Worm (Caenorhabditis elegans) whole organism, L3 larva: ENCODE data around the gene skr-19.

Source experiments
- R02D3.7 ChIP-seq: fragments of 150-350 bp; optimal IDR thresholded peaks from 2 replicates; lab custom pipeline; 2014; ENCODE audit warnings: missing biosample characterization, missing genetic modification characterization
- ZK546.5 ChIP-seq: sonication (generic microtip); optimal IDR thresholded peaks from 2 replicates; lab custom pipeline; 2017; ENCODE audit warnings: missing biosample characterization, missing genetic modification characterization
- ama-1 ChIP-seq: fragments of 150-350 bp; optimal IDR thresholded peaks from 2 replicates; lab custom pipeline; 2018
- ceh-28 ChIP-seq: fragments of 150-350 bp; optimal IDR thresholded peaks from 2 replicates; lab custom pipeline; 2014; ENCODE audit warnings: missing biosample characterization, missing genetic modification reagents, missing genetic modification characterization
- ceh-82 ChIP-seq: fragments of 150-350 bp; optimal IDR thresholded peaks from 2 replicates; lab custom pipeline; 2014; ENCODE audit warnings: missing biosample characterization, missing genetic modification characterization
- ceh-9 ChIP-seq: sonication (generic microtip); optimal IDR thresholded peaks from 2 replicates; lab custom pipeline; 2018; ENCODE audit warnings: missing biosample characterization, missing genetic modification characterization
- daf-12 ChIP-seq: fragments of 150-350 bp; optimal IDR thresholded peaks from 2 replicates; lab custom pipeline; 2014; ENCODE audit warnings: missing biosample characterization, missing genetic modification reagents, missing genetic modification characterization
- egl-5 ChIP-seq: fragments of 150-350 bp; optimal IDR thresholded peaks from 2 replicates; lab custom pipeline; 2017; ENCODE audit warnings: missing biosample characterization, missing genetic modification reagents, missing genetic modification characterization, inconsistent platforms
- elt-1 ChIP-seq: fragments of 150-350 bp; optimal IDR thresholded peaks from 2 replicates; lab custom pipeline; 2014; ENCODE audit warnings: missing biosample characterization, missing genetic modification characterization
- elt-2 ChIP-seq: sonication (generic microtip); optimal IDR thresholded peaks from 2 replicates; lab custom pipeline; 2016; ENCODE audit warnings: missing genetic modification reagents, mild to moderate bottlenecking, missing genetic modification characterization, missing compliant biosample characterization
- elt-3 ChIP-seq, 3 experiments: fragments of 150-350 bp in 1 of 3; sonication (generic microtip) in 2 of 3; optimal IDR thresholded peaks; 2 replicates in 2 of 3; 4 replicates in 1 of 3; lab custom pipeline; 2014 to 2017; ENCODE audit warnings: missing biosample characterization in 3 of 3, missing genetic modification characterization in 3 of 3
- eor-1 ChIP-seq, 2 experiments: fragments of 150-350 bp; optimal IDR thresholded peaks; 2 replicates each; lab custom pipeline; 2014 to 2018; ENCODE audit warnings: missing biosample characterization in 2 of 2, missing genetic modification characterization in 2 of 2
- fkh-10 ChIP-seq: sonication (generic microtip); optimal IDR thresholded peaks from 2 replicates; lab custom pipeline; 2017; ENCODE audit warnings: missing biosample characterization, missing genetic modification reagents, missing genetic modification characterization
- fkh-2 ChIP-seq: fragments of 150-350 bp; optimal IDR thresholded peaks from 2 replicates; lab custom pipeline; 2014; ENCODE audit warnings: missing biosample characterization, missing genetic modification reagents, missing genetic modification characterization
- fos-1 ChIP-seq: fragments of 150-350 bp; optimal IDR thresholded peaks from 2 replicates; lab custom pipeline; 2014; ENCODE audit warnings: missing biosample characterization, missing genetic modification characterization
- hmg-11 ChIP-seq: sonication (generic microtip); optimal IDR thresholded peaks from 2 replicates; lab custom pipeline; 2016; ENCODE audit warnings: missing genetic modification characterization, missing compliant biosample characterization
- lin-39 ChIP-seq: fragments of 150-350 bp; optimal IDR thresholded peaks from 2 replicates; lab custom pipeline; 2018; ENCODE audit warnings: missing biosample characterization, missing genetic modification reagents, missing genetic modification characterization
- lsy-12 ChIP-seq: sonication (generic microtip); optimal IDR thresholded peaks from 2 replicates; lab custom pipeline; 2016; ENCODE audit warnings: mild to moderate bottlenecking, missing genetic modification characterization, missing compliant biosample characterization
- nfya-1 ChIP-seq: sonication (generic microtip); optimal IDR thresholded peaks from 2 replicates; lab custom pipeline; 2017; ENCODE audit warnings: missing genetic modification characterization, mild to moderate bottlenecking, missing compliant biosample characterization, antibody characterized with exemption, moderate library complexity; ENCODE audit not compliant: insufficient read depth
- nhr-11 ChIP-seq: fragments of 150-350 bp; optimal IDR thresholded peaks from 2 replicates; lab custom pipeline; 2014; ENCODE audit warnings: missing biosample characterization, missing genetic modification characterization
- nhr-23 ChIP-seq: fragments of 150-350 bp; optimal IDR thresholded peaks from 2 replicates; lab custom pipeline; 2014; ENCODE audit warnings: missing biosample characterization, missing genetic modification reagents, missing genetic modification characterization
- nhr-25 ChIP-seq: sonication (generic microtip); optimal IDR thresholded peaks from 2 replicates; lab custom pipeline; 2017; ENCODE audit warnings: missing biosample characterization, missing genetic modification characterization
- nhr-28 ChIP-seq: fragments of 150-350 bp; optimal IDR thresholded peaks from 2 replicates; lab custom pipeline; 2014; ENCODE audit warnings: missing biosample characterization, missing genetic modification characterization
- nhr-43 ChIP-seq: sonication (generic microtip); optimal IDR thresholded peaks from 2 replicates; lab custom pipeline; 2016; ENCODE audit warnings: mild to moderate bottlenecking, missing genetic modification characterization, missing compliant biosample characterization; ENCODE audit not compliant: poor library complexity, severe bottlenecking
- nhr-67 ChIP-seq: fragments of 150-350 bp; optimal IDR thresholded peaks from 2 replicates; lab custom pipeline; 2014; ENCODE audit warnings: missing biosample characterization, missing genetic modification characterization
- nhr-76 ChIP-seq: fragments of 150-350 bp; sonication (generic microtip); optimal IDR thresholded peaks from 5 replicates; lab custom pipeline; 2014; ENCODE audit warnings: missing biosample characterization, missing genetic modification characterization
- nhr-77 ChIP-seq: fragments of 150-350 bp; optimal IDR thresholded peaks from 2 replicates; lab custom pipeline; 2014; ENCODE audit warnings: missing biosample characterization, missing genetic modification characterization
- pha-4 ChIP-seq: fragments of 150-350 bp; optimal IDR thresholded peaks from 2 replicates; lab custom pipeline; 2014; ENCODE audit warnings: missing biosample characterization, missing genetic modification reagents, missing genetic modification characterization
- pqm-1 ChIP-seq: fragments of 150-350 bp; optimal IDR thresholded peaks from 2 replicates; lab custom pipeline; 2017; ENCODE audit warnings: missing biosample characterization, missing genetic modification characterization, inconsistent platforms
- snpc-4 ChIP-seq: fragments of 150-350 bp; optimal IDR thresholded peaks from 2 replicates; lab custom pipeline; 2014; ENCODE audit warnings: missing biosample characterization, missing genetic modification characterization
- tbx-2 ChIP-seq: sonication (generic microtip); optimal IDR thresholded peaks from 2 replicates; lab custom pipeline; 2016; ENCODE audit warnings: mild to moderate bottlenecking, missing genetic modification characterization, missing compliant biosample characterization
- unc-39 ChIP-seq: sonication (generic microtip); optimal IDR thresholded peaks from 4 replicates; lab custom pipeline; 2017; ENCODE audit warnings: missing biosample characterization, missing genetic modification characterization
- zag-1 ChIP-seq: fragments of 150-350 bp; optimal IDR thresholded peaks from 2 replicates; lab custom pipeline; 2014; ENCODE audit warnings: missing biosample characterization, missing genetic modification characterization
- ztf-11 ChIP-seq: fragments of 150-350 bp; optimal IDR thresholded peaks from 2 replicates; lab custom pipeline; 2014; ENCODE audit warnings: missing biosample characterization, missing genetic modification characterization
- ztf-4 ChIP-seq: fragments of 150-350 bp; optimal IDR thresholded peaks from 2 replicates; lab custom pipeline; 2014; ENCODE audit warnings: missing biosample characterization, missing genetic modification characterization

Gene skr-19

ce11 chrX:13223437-13223836 is 1.1 kb downstream of the skr-19 start, which contains the start of gene skr-20:
Gene skr-20, minus strand, starts transcription at chrX:13223537.
- TF ChIP-seq eor-1 (tag; optimal IDR thresholded peaks at IDR 0.05; lab: Kevin White, UChicago) (no peak), tbx-2 (tag; lab: Kevin White, UChicago) (no peak), nhr-77 (tag; lab: Kevin White, UChicago) (no peak), lin-39 (no peak), nhr-25 (tag; lab: Kevin White, UChicago) (no peak), daf-12 (no peak), zag-1 (tag; lab: Kevin White, UChicago) (no peak), pqm-1 (tag; lab: Kevin White, UChicago) (no peak), nhr-67 (tag; lab: Kevin White, UChicago) (no peak), snpc-4 (tag; lab: Kevin White, UChicago) (no peak), ceh-82 (tag; lab: Kevin White, UChicago) (no peak), ama-1 (lab: Kevin White, UChicago) (no peak), fos-1 (tag; lab: Kevin White, UChicago) (no peak), ztf-11 (tag; lab: Kevin White, UChicago) (no peak), unc-39 (tag; lab: Kevin White, UChicago) (no peak), ceh-9 (no peak), nhr-76 (tag; lab: Kevin White, UChicago) (no peak), elt-1 (tag; lab: Kevin White, UChicago) (no peak)
- TF ChIP-seq, all 47 proteins: peak for 0

- TF ChIP-seq elt-2 (tag; lab: Kevin White, UChicago): peak; percentile 31
- no peak for TF ChIP-seq elt-1 (tag; lab: Kevin White, UChicago)
These were observed 3.2 kb downstream of the skr-19 start, which contains the start of gene asp-4 for ce11 chrX:13221357-13221756. Gene asp-4, minus strand, starts transcription at chrX:13221462.

ce11 chrX:13220609-13221008 is 3.9 kb downstream of the skr-19 start:
- TF ChIP-seq nfya-1 (tag; lab: Kevin White, UChicago): peak; percentile 20
- TF ChIP-seq fkh-2 (tag; lab: Kevin White, UChicago): no peak
- peak; percentile 24 for TF ChIP-seq lin-39
- peak; percentile 37 for TF ChIP-seq snpc-4 (tag; lab: Kevin White, UChicago)

- TF ChIP-seq nfya-1 (tag; lab: Kevin White, UChicago): no peak
- TF ChIP-seq ztf-11 (tag; lab: Kevin White, UChicago): no peak
- no peak for TF ChIP-seq hmg-11
- no peak for TF ChIP-seq snpc-4 (tag; lab: Kevin White, UChicago)
- no peak for TF ChIP-seq nhr-67 (tag; lab: Kevin White, UChicago)
- no peak for TF ChIP-seq ZK546.5 (tag; lab: Kevin White, UChicago)
- no peak for TF ChIP-seq nhr-77 (tag; lab: Kevin White, UChicago)
- TF ChIP-seq ceh-28: no peak
- TF ChIP-seq pha-4 (tag; lab: Kevin White, UChicago): no peak
- TF ChIP-seq nhr-28 (tag; lab: Kevin White, UChicago): no peak
These were observed 6.6 kb downstream of the skr-19 start for ce11 chrX:13217940-13218339.

- TF ChIP-seq fkh-10 (GFP tag; lab: Kevin White, UChicago) (no peak), egl-5 (no peak), daf-12 (no peak), ztf-4 (no peak), snpc-4 (tag; lab: Kevin White, UChicago) (no peak), nhr-23 (no peak), ceh-28 (no peak), pha-4 (tag; lab: Kevin White, UChicago) (no peak), nhr-67 (tag; lab: Kevin White, UChicago) (no peak), nhr-43 (tag; lab: Kevin White, UChicago) (no peak)
These were observed 7.7 kb downstream of the skr-19 start, which contains the start of gene R12H7.4 for ce11 chrX:13216802-13217201. Gene R12H7.4, plus strand, starts transcription at chrX:13217102.

ce11 chrX:13212528-13212927 is 12.0 kb downstream of the skr-19 start:
- TF ChIP-seq lin-39 (no peak), nhr-77 (tag; lab: Kevin White, UChicago) (no peak), elt-3 (tag; optimal IDR thresholded peaks at IDR 0.05; lab: Kevin White, UChicago) (no peak), nhr-23 (no peak), nfya-1 (tag; lab: Kevin White, UChicago) (no peak), nhr-67 (tag; lab: Kevin White, UChicago) (no peak), R02D3.7 (tag; lab: Kevin White, UChicago) (no peak), pqm-1 (tag; lab: Kevin White, UChicago) (no peak), nhr-11 (no peak), zag-1 (tag; lab: Kevin White, UChicago) (no peak), lsy-12 (tag; lab: Kevin White, UChicago) (no peak)
- TF ChIP-seq, all 47 proteins: peak for 0
